Fruit fly (Drosophila melanogaster): ENCODE measurements around the gene CG17162.

DNA sequence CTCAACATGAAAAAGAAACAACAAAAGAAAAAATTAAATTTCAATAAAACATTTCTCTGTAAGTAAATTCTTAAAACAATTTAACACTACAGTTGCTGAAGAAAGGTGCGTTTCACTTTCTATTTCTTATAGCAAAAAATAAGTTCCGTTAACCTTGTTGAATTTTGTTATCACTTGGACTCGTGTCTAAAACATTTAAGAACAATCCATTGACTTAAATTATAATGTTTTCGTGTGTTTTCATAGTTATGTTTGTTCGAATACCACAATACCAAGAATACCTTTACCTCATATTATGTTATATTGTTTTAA lies 239 bp upstream of the CG17162 start:
- TF ChIP-seq CG8478 (optimal IDR thresholded peaks at IDR 0.05) (no peak), CTCF (optimal IDR thresholded peaks at IDR 0.05) (no peak)

All from S2 (cell line).